Fruit fly (Drosophila melanogaster) whole organism, embryonic: ENCODE data around the gene Or83a.
A peak's percentile ranks its signal among the peaks of the same experiment; 100 is the strongest.

Experiments
- Bteb2 ChIP-seq: fragments of 200-800 bp; sonication (Bioruptor generic); optimal IDR thresholded peaks from 2 replicates; lab custom pipeline; 2016; ENCODE audit warnings: missing biosample characterization, missing genetic modification characterization
- CG10462 ChIP-seq: fragments of 200-800 bp; sonication (Bioruptor generic); optimal IDR thresholded peaks from 2 replicates; lab custom pipeline; 2016; ENCODE audit warnings: missing biosample characterization, missing genetic modification characterization
- CG10543 ChIP-seq: fragments of 200-800 bp; sonication (Bioruptor generic); optimal IDR thresholded peaks from 3 replicates; lab custom pipeline; 2017; ENCODE audit warnings: missing biosample characterization, mild to moderate bottlenecking, missing genetic modification characterization, moderate library complexity
- CG10654 ChIP-seq: fragments of 200-800 bp; sonication (Bioruptor generic); optimal IDR thresholded peaks from 2 replicates; lab custom pipeline; 2016; ENCODE audit warnings: missing biosample characterization, missing genetic modification characterization
- CG12391 ChIP-seq: fragments of 200-800 bp; sonication (Bioruptor generic); optimal IDR thresholded peaks from 3 replicates; lab custom pipeline; 2018; ENCODE audit warnings: missing biosample characterization, mild to moderate bottlenecking, missing genetic modification characterization, moderate library complexity
- CG12942 ChIP-seq: fragments of 200-800 bp; sonication (Bioruptor generic); optimal IDR thresholded peaks from 3 replicates; lab custom pipeline; 2016; ENCODE audit warnings: missing biosample characterization, missing genetic modification characterization
- CG15269 ChIP-seq: fragments of 200-800 bp; sonication (Bioruptor generic); optimal IDR thresholded peaks from 2 replicates; lab custom pipeline; 2018; ENCODE audit warnings: missing biosample characterization, mild to moderate bottlenecking, missing genetic modification characterization, moderate library complexity
- CG16815 ChIP-seq: fragments of 200-800 bp; sonication (Bioruptor generic); optimal IDR thresholded peaks from 3 replicates; lab custom pipeline; 2017; ENCODE audit warnings: missing biosample characterization, mild to moderate bottlenecking, missing genetic modification characterization
- CG17359 ChIP-seq: fragments of 200-800 bp; sonication (Bioruptor generic); optimal IDR thresholded peaks from 3 replicates; lab custom pipeline; 2018; ENCODE audit warnings: missing biosample characterization, mild to moderate bottlenecking, missing genetic modification characterization, moderate library complexity
- CG17912 ChIP-seq: fragments of 200-800 bp; sonication (Bioruptor generic); optimal IDR thresholded peaks from 2 replicates; lab custom pipeline; 2018; ENCODE audit warnings: missing biosample characterization, mild to moderate bottlenecking, missing genetic modification characterization
- CG2712 ChIP-seq: fragments of 200-800 bp; optimal IDR thresholded peaks from 3 replicates; lab custom pipeline; 2019; ENCODE audit warnings: missing biosample characterization, mild to moderate bottlenecking, missing genetic modification characterization, moderate library complexity
- CG30403 ChIP-seq: fragments of 200-800 bp; sonication (Bioruptor generic); optimal IDR thresholded peaks from 3 replicates; lab custom pipeline; 2016; ENCODE audit warnings: missing biosample characterization, missing genetic modification characterization
- CG34224 ChIP-seq: fragments of 200-800 bp; sonication (Bioruptor generic); IDR thresholded peaks from 3 replicates; pipeline ENCODE4 v1.3.6; 2022; ENCODE audit warnings: missing biosample characterization, missing genetic modification characterization; ENCODE audit not compliant: partially characterized antibody
- CG4360 ChIP-seq: fragments of 200-800 bp; sonication (Bioruptor generic); IDR thresholded peaks from 2 replicates; pipeline ENCODE4 v1.3.6; 2022; ENCODE audit warnings: missing biosample characterization, missing genetic modification characterization
- CG4617 ChIP-seq: fragments of 200-800 bp; sonication (Bioruptor generic); optimal IDR thresholded peaks from 3 replicates; lab custom pipeline; 2016; ENCODE audit warnings: missing biosample characterization, missing genetic modification characterization, borderline replicate concordance
- CG5953 ChIP-seq: fragments of 200-800 bp; sonication (Bioruptor generic); IDR thresholded peaks from 2 replicates; pipeline ENCODE4 v1.3.6; 2022; ENCODE audit warnings: missing biosample characterization, missing genetic modification characterization
- CG6765 ChIP-seq: fragments of 200-800 bp; sonication (Bioruptor generic); optimal IDR thresholded peaks from 3 replicates; lab custom pipeline; 2017; ENCODE audit warnings: missing biosample characterization, mild to moderate bottlenecking, missing genetic modification characterization
- CG8089 ChIP-seq: fragments of 200-800 bp; sonication (Bioruptor generic); optimal IDR thresholded peaks from 3 replicates; lab custom pipeline; 2016; ENCODE audit warnings: missing biosample characterization, missing genetic modification characterization
- CG8290 ChIP-seq, 3 experiments: fragments of 200-800 bp; sonication (Bioruptor generic); optimal IDR thresholded peaks; 2 replicates each; lab custom pipeline; 2016 to 2019; ENCODE audit warnings: missing biosample characterization in 3 of 3, missing genetic modification characterization in 3 of 3, mild to moderate bottlenecking in 2 of 3, moderate library complexity in 1 of 3
- CG9215 ChIP-seq: fragments of 200-800 bp; sonication (Bioruptor generic); IDR thresholded peaks from 2 replicates; pipeline ENCODE4 v1.3.6; 2022; ENCODE audit warnings: missing biosample characterization, missing genetic modification characterization
- CkIIα-i1 ChIP-seq: fragments of 200-800 bp; sonication (Bioruptor generic); IDR thresholded peaks from 2 replicates; pipeline ENCODE4 v1.3.6; 2022; ENCODE audit warnings: missing biosample characterization, missing genetic modification characterization
- Dbx ChIP-seq: fragments of 200-800 bp; sonication (Bioruptor generic); IDR thresholded peaks from 3 replicates; pipeline ENCODE4 v1.3.6; 2022; ENCODE audit warnings: missing biosample characterization, missing genetic modification characterization
- Dfd ChIP-seq, 2 experiments: fragments of >200 bp; optimal IDR thresholded peaks; 2 replicates each; lab custom pipeline; 2017; ENCODE audit warnings: missing biosample characterization in 2 of 2, missing genetic modification characterization in 2 of 2
- Doc2 ChIP-seq: fragments of 200-800 bp; sonication (Bioruptor generic); IDR thresholded peaks from 2 replicates; pipeline ENCODE4 v1.3.6; 2022; ENCODE audit warnings: missing biosample characterization, missing genetic modification characterization
- E2f1 ChIP-seq: fragments of 200-800 bp; sonication (Bioruptor generic); IDR thresholded peaks from 2 replicates; pipeline ENCODE4 v1.3.6; 2022; ENCODE audit warnings: missing biosample characterization, missing genetic modification characterization
- E2f2 ChIP-seq: fragments of 200-800 bp; sonication (Bioruptor generic); IDR thresholded peaks from 2 replicates; pipeline ENCODE4 v1.3.6; 2022; ENCODE audit warnings: missing biosample characterization, missing genetic modification characterization
- Ets65A ChIP-seq: fragments of 200-800 bp; sonication (Bioruptor generic); peaks from one replicate; lab custom pipeline; 2016; ENCODE audit warnings: missing biosample characterization, missing genetic modification characterization
- Hr39 ChIP-seq: fragments of >200 bp; optimal IDR thresholded peaks from 2 replicates; lab custom pipeline; 2017
- Lhr ChIP-seq: fragments of 200-800 bp; sonication (Bioruptor generic); optimal IDR thresholded peaks from 3 replicates; lab custom pipeline; 2017; ENCODE audit warnings: mild to moderate bottlenecking, missing biosample characterization, missing genetic modification reagents, missing genetic modification characterization
- MESR4 ChIP-seq: fragments of 200-800 bp; sonication (Bioruptor generic); optimal IDR thresholded peaks from 2 replicates; lab custom pipeline; 2018; ENCODE audit warnings: missing biosample characterization, mild to moderate bottlenecking, missing genetic modification characterization, moderate library complexity
- NC2α ChIP-seq: fragments of 200-800 bp; sonication (Bioruptor generic); optimal IDR thresholded peaks from 2 replicates; lab custom pipeline; 2016; ENCODE audit warnings: missing biosample characterization, missing genetic modification characterization
- Ssrp ChIP-seq: fragments of 200-800 bp; sonication (Bioruptor generic); optimal IDR thresholded peaks from 2 replicates; lab custom pipeline; 2018; ENCODE audit warnings: missing biosample characterization, mild to moderate bottlenecking, missing genetic modification characterization, moderate library complexity
- bab2 ChIP-seq: fragments of 200-800 bp; sonication (Bioruptor generic); optimal IDR thresholded peaks from 2 replicates; lab custom pipeline; 2016; ENCODE audit warnings: missing biosample characterization, missing genetic modification characterization
- bcd ChIP-seq: fragments of 200-800 bp; sonication (Bioruptor generic); optimal IDR thresholded peaks from 2 replicates; lab custom pipeline; 2017; ENCODE audit warnings: missing biosample characterization, mild to moderate bottlenecking, missing genetic modification characterization
- caup ChIP-seq: fragments of 200-800 bp; sonication (Bioruptor generic); optimal IDR thresholded peaks from 3 replicates; lab custom pipeline; 2017; ENCODE audit warnings: missing biosample characterization, mild to moderate bottlenecking, missing genetic modification characterization, moderate library complexity; ENCODE audit not compliant: severe bottlenecking
- chn ChIP-seq: fragments of 200-800 bp; sonication (Bioruptor generic); optimal IDR thresholded peaks from 2 replicates; lab custom pipeline; 2016; ENCODE audit warnings: missing biosample characterization, missing genetic modification characterization
- croc ChIP-seq: fragments of 200-800 bp; sonication (Bioruptor generic); conservative IDR thresholded peaks from 3 replicates; pipeline ENCODE4 v1.3.6; 2022; ENCODE audit warnings: missing biosample characterization, missing genetic modification characterization
- ems ChIP-seq: fragments of 200-800 bp; sonication (Bioruptor generic); optimal IDR thresholded peaks from 3 replicates; lab custom pipeline; 2016; ENCODE audit warnings: missing biosample characterization, missing genetic modification characterization
- fd3F ChIP-seq: fragments of 200-800 bp; sonication (Bioruptor generic); optimal IDR thresholded peaks from 2 replicates; lab custom pipeline; 2018; ENCODE audit warnings: missing biosample characterization, mild to moderate bottlenecking, missing genetic modification characterization, moderate library complexity
- fd96Cb ChIP-seq: fragments of 200-800 bp; sonication (Bioruptor generic); optimal IDR thresholded peaks from 2 replicates; lab custom pipeline; 2018; ENCODE audit warnings: missing biosample characterization, mild to moderate bottlenecking, missing genetic modification characterization, moderate library complexity
- hth ChIP-seq: fragments of >200 bp; optimal IDR thresholded peaks from 2 replicates; lab custom pipeline; 2017; ENCODE audit warnings: inconsistent platforms
- lola ChIP-seq, 3 experiments: fragments of >200 bp in 2 of 3; fragments of 200-800 bp in 1 of 3; sonication (Bioruptor generic) in 1 of 3; optimal IDR thresholded peaks; 2 replicates each; lab custom pipeline; 2017 to 2019; ENCODE audit warnings: missing biosample characterization in 3 of 3, missing genetic modification characterization in 3 of 3, mild to moderate bottlenecking in 1 of 3, moderate library complexity in 1 of 3
- odd ChIP-seq: fragments of 200-800 bp; sonication (Bioruptor generic); optimal IDR thresholded peaks from 2 replicates; lab custom pipeline; 2017; ENCODE audit warnings: missing biosample characterization, mild to moderate bottlenecking, missing genetic modification characterization
- pho ChIP-seq: fragments of 200-800 bp; sonication (Bioruptor generic); optimal IDR thresholded peaks from 2 replicates; lab custom pipeline; 2016; ENCODE audit warnings: missing biosample characterization, missing genetic modification characterization
- prd ChIP-seq, 3 experiments: fragments of >200 bp in 2 of 3; fragments of 200-800 bp in 1 of 3; sonication (Bioruptor generic) in 1 of 3; optimal IDR thresholded peaks in 2 of 3; IDR thresholded peaks in 1 of 3; 2 replicates in 2 of 3; 3 replicates in 1 of 3; pipeline versions ENCODE4 v1.3.6 to Lab custom; 2017 to 2022; ENCODE audit warnings: missing biosample characterization in 1 of 3, missing genetic modification characterization in 1 of 3
- pum ChIP-seq: fragments of 200-800 bp; sonication (Bioruptor generic); optimal IDR thresholded peaks from 2 replicates; lab custom pipeline; 2016; ENCODE audit warnings: missing biosample characterization, missing genetic modification characterization
- sd ChIP-seq: fragments of 200-800 bp; sonication (Bioruptor generic); optimal IDR thresholded peaks from 3 replicates; lab custom pipeline; 2018; ENCODE audit warnings: missing biosample characterization, mild to moderate bottlenecking, missing genetic modification characterization, moderate library complexity
- zf30C ChIP-seq: fragments of 200-800 bp; sonication (Bioruptor generic); optimal IDR thresholded peaks from 3 replicates; lab custom pipeline; 2018; ENCODE audit warnings: missing biosample characterization, mild to moderate bottlenecking, missing genetic modification characterization

Or83a gene

DNA sequence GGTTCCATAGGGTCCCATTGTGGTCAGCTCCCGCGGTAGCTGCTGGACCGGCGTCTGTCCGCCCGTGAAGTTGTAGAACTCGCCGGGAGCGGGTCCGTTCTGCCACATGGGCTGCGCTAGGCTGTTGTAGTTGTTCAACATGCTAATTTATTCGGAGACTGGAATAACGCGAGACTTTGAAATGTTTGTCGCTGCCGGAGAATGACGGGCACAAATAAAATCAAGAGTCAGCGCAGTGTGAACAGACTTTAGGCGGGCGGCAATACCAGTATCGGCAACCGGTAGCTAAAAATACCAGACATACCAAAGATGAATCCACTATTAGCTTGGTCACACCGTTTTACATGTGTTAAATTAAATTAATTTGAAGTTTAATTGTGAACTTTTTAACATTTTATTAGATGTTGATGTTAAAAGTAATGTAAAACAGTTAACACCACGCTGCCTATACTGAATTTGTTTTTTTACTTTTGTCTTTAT is 41.0 kb downstream of the Or83a start, which contains the start of gene Prosbeta7 (continued):
- TF ChIP-seq lola (GFP tag; optimal IDR thresholded peaks at IDR 0.05; lab: Kevin White, UChicago) (no peak), hth (lab: Kevin White, UChicago) (no peak), Lhr (peak; percentile 77), CG5953 (GFP tag; lab: Robert Waterston, UW) (no peak), CG6765 (GFP tag; lab: Kevin White, UChicago) (no peak), CG12391 (tag; lab: Kevin White, UChicago) (no peak), NC2α (GFP tag; lab: Kevin White, UChicago) (no peak), Dbx (GFP tag; lab: Robert Waterston, UW) (no peak), Bteb2 (GFP tag; lab: Kevin White, UChicago) (no peak), CG8290 (GFP tag; optimal IDR thresholded peaks at IDR 0.05; lab: Kevin White, UChicago) (peak; percentile 45), CG8290 (tag; optimal IDR thresholded peaks at IDR 0.05; lab: Kevin White, UChicago) (peak in 1 of 2 experiments; percentile 74), Hr39 (lab: Kevin White, UChicago) (no peak), CG9215 (GFP tag; lab: Robert Waterston, UW) (no peak), E2f2 (GFP tag; lab: Robert Waterston, UW) (peak; percentile 56)

DNA sequence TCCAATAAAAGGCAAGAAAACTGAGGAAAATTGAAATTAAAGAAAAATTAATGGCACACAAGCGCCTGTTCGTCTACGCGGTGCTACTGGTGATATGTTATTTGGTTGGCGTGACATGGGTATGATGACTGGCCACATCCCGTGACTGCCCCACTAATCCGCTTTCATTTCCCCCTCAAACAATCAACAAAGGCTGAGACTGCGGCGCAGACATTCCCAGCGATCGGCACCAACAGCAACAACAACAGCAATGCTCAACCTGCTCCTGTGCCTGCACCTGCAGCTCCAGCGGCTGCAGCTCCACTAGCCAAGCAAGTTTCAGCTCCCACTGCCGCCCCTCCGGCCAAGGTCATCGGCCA is 43.9 kb downstream of the Or83a start:
- no peak for TF ChIP-seq fd3F
- TF ChIP-seq CG10654: no peak
- TF ChIP-seq CG10543: no peak
- no peak for TF ChIP-seq CG30403
- no peak for TF ChIP-seq fd96Cb
- TF ChIP-seq Dfd (GFP tag; optimal IDR thresholded peaks at IDR 0.05; lab: Kevin White, UChicago): no peak
- no peak for TF ChIP-seq zf30C (GFP tag; lab: Kevin White, UChicago)
- peak; percentile 82 for TF ChIP-seq MESR4 (GFP tag; lab: Kevin White, UChicago)
- no peak for TF ChIP-seq caup (GFP tag; lab: Kevin White, UChicago)
- TF ChIP-seq CG10462 (GFP tag; lab: Kevin White, UChicago): no peak
- TF ChIP-seq CG2712: no peak
- TF ChIP-seq Ets65A (GFP tag; lab: Kevin White, UChicago): no peak
- TF ChIP-seq E2f2 (GFP tag; lab: Robert Waterston, UW): no peak
- no peak for TF ChIP-seq CG8290 (GFP tag; optimal IDR thresholded peaks at IDR 0.05; lab: Kevin White, UChicago)
- TF ChIP-seq CG8290 (tag; optimal IDR thresholded peaks at IDR 0.05; lab: Kevin White, UChicago): no peak
- no peak for TF ChIP-seq pum (GFP tag; lab: Kevin White, UChicago)
- no peak for TF ChIP-seq CG12942 (GFP tag; lab: Kevin White, UChicago)
- no peak for TF ChIP-seq E2f1 (GFP tag; lab: Robert Waterston, UW)
- TF ChIP-seq chn: no peak
- TF ChIP-seq odd (GFP tag; lab: Kevin White, UChicago): no peak
- peak; percentile 59; the same call in 1 of the 2 replicates for TF ChIP-seq CG4360 (GFP tag; lab: Robert Waterston, UW)
- peak; percentile 38 for TF ChIP-seq sd (tag; lab: Kevin White, UChicago)
- no peak for TF ChIP-seq CG17359 (tag; lab: Kevin White, UChicago)
- TF ChIP-seq bcd (GFP tag; lab: Kevin White, UChicago): no peak
- no peak for TF ChIP-seq CkIIα-i1 (GFP tag; lab: Robert Waterston, UW)
- TF ChIP-seq CG17912 (GFP tag; lab: Kevin White, UChicago): no peak
- TF ChIP-seq CG15269 (tag; lab: Kevin White, UChicago): no peak
- no peak for TF ChIP-seq CG16815
- TF ChIP-seq CG4617: peak; percentile 17
- no peak for TF ChIP-seq CG8089 (GFP tag; lab: Kevin White, UChicago)
- TF ChIP-seq ems (GFP tag; lab: Kevin White, UChicago): no peak
- no peak for TF ChIP-seq pho (GFP tag; lab: Kevin White, UChicago)
- no peak for TF ChIP-seq Hr39 (lab: Kevin White, UChicago)
- no peak for TF ChIP-seq croc (GFP tag; lab: Robert Waterston, UW)
- TF ChIP-seq CG34224 (GFP tag; lab: Robert Waterston, UW): 0 out of 3 replicates have a peak, but pooled peaks have one; percentile 13
- TF ChIP-seq Ssrp (tag; lab: Kevin White, UChicago): no peak
- no peak for TF ChIP-seq prd (optimal IDR thresholded peaks at IDR 0.05; lab: Kevin White, UChicago)
- no peak for TF ChIP-seq prd (GFP tag; IDR thresholded peaks at IDR 0.05; lab: Robert Waterston, UW)
- TF ChIP-seq Doc2 (GFP tag; lab: Robert Waterston, UW): no peak
- TF ChIP-seq bab2 (GFP tag; lab: Kevin White, UChicago): no peak
